Worm (Caenorhabditis elegans) whole organism, early embryonic: Measurements from ENCODE around the gene crb-1.

Experiments used
- ama-1 ChIP-seq: fragments of 150-350 bp; optimal IDR thresholded peaks from 2 replicates; lab custom pipeline; 2014
- hmg-4 ChIP-seq: fragments of 200-800 bp; sonication (Bioruptor generic); optimal IDR thresholded peaks from 2 replicates; lab custom pipeline; 2018; ENCODE audit warnings: mild to moderate bottlenecking, missing genetic modification characterization, missing compliant biosample characterization

DNA sequence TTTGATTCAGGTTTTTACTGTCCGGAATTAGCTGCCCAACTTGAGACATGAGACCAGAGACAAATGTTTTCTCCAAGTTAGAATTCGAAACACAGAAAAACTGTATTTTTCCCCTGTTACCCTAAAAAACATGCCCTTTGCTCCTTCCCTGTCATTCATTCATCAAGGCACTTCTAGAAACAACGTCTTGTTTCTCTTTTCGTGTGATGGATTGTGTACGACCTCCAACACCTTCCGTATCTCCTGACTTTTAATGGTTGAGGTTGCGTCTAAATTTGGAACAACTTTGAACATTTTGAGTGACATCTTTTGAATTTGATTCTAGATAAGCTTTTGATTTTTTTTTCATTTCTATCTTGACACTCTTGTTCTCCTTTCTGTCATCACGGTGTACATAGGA, 8.8 kb upstream of the crb-1 start:
- TF ChIP-seq ama-1 (no peak), hmg-4 (GFP tag; lab: Kevin White, UChicago) (no peak)
